Worm (Caenorhabditis elegans) whole organism, early embryonic: ENCODE measurements around the gene oac-8.

Experiments used
- B0310.2 ChIP-seq: sonication (generic microtip); optimal IDR thresholded peaks from 2 replicates; lab custom pipeline; 2016; ENCODE audit warnings: mild to moderate bottlenecking, missing genetic modification characterization, missing compliant biosample characterization
- F13C5.2 ChIP-seq: sonication (generic microtip); optimal IDR thresholded peaks from 2 replicates; lab custom pipeline; 2017; ENCODE audit warnings: mild to moderate bottlenecking, missing genetic modification characterization, inconsistent platforms, missing compliant biosample characterization
- ama-1 ChIP-seq: fragments of 150-350 bp; optimal IDR thresholded peaks from 2 replicates; lab custom pipeline; 2014
- ceh-13 ChIP-seq: fragments of 200-800 bp; sonication (Bioruptor generic); optimal IDR thresholded peaks from 2 replicates; lab custom pipeline; 2018; ENCODE audit warnings: mild to moderate bottlenecking, missing genetic modification characterization, missing compliant biosample characterization
- ceh-36 ChIP-seq: sonication (generic microtip); optimal IDR thresholded peaks from 2 replicates; lab custom pipeline; 2016; ENCODE audit warnings: missing genetic modification characterization, inconsistent platforms, missing compliant biosample characterization
- ets-7 ChIP-seq: sonication (generic microtip); optimal IDR thresholded peaks from 2 replicates; lab custom pipeline; 2016; ENCODE audit warnings: missing genotype, missing genetic modification characterization, missing compliant biosample characterization
- flt-1 ChIP-seq: fragments of 200-800 bp; sonication (Bioruptor generic); IDR thresholded peaks from 2 replicates; pipeline ENCODE4 v1.3.6; 2022; ENCODE audit warnings: missing genetic modification characterization, missing compliant biosample characterization
- hmbx-1 ChIP-seq: sonication (generic microtip); optimal IDR thresholded peaks from 2 replicates; lab custom pipeline; 2016; ENCODE audit warnings: mild to moderate bottlenecking, missing genetic modification characterization, missing compliant biosample characterization
- hmg-4 ChIP-seq: fragments of 200-800 bp; sonication (Bioruptor generic); optimal IDR thresholded peaks from 2 replicates; lab custom pipeline; 2018; ENCODE audit warnings: mild to moderate bottlenecking, missing genetic modification characterization, missing compliant biosample characterization
- tbx-11 ChIP-seq: fragments of 200-800 bp; sonication (Bioruptor generic); IDR thresholded peaks from 2 replicates; pipeline ENCODE4 v1.3.6; 2022; ENCODE audit warnings: missing genetic modification characterization, missing compliant biosample characterization
- tbx-37 ChIP-seq: fragments of 200-800 bp; sonication (Bioruptor generic); conservative IDR thresholded peaks from 2 replicates; pipeline ENCODE4 v1.3.6; 2022; ENCODE audit warnings: missing genetic modification reagents, missing genetic modification characterization, missing compliant biosample characterization
- tra-4 ChIP-seq: sonication (generic microtip); optimal IDR thresholded peaks from 2 replicates; lab custom pipeline; 2017; ENCODE audit warnings: missing genetic modification characterization, missing compliant biosample characterization

- no peak for TF ChIP-seq flt-1
- TF ChIP-seq ama-1 (lab: Kevin White, UChicago), result no peak
- TF ChIP-seq hmg-4, result no peak
- no peak for TF ChIP-seq ceh-36 (tag; lab: Kevin White, UChicago)
- no peak for TF ChIP-seq ets-7
- TF ChIP-seq tra-4 (tag; lab: Kevin White, UChicago), result no peak
- TF ChIP-seq ceh-13 (GFP tag; lab: Kevin White, UChicago), result no peak
- no peak for TF ChIP-seq B0310.2 (tag; lab: Kevin White, UChicago)
- no peak for TF ChIP-seq tbx-11 (GFP tag; lab: Robert Waterston, UW)
- TF ChIP-seq F13C5.2 (tag; lab: Kevin White, UChicago), result no peak
- TF ChIP-seq tbx-37, result no peak
- no peak for TF ChIP-seq hmbx-1
These were observed 6.7 kb upstream of the oac-8 start for ce11 chrIV:10577600-10577999.
